Fruit fly (Drosophila melanogaster) whole organism, embryonic: ENCODE measurements around the gene Acsx4.

Experiments used
- CG3163 ChIP-seq: fragments of 200-800 bp; sonication (Bioruptor generic); optimal IDR thresholded peaks from 3 replicates; lab custom pipeline; 2016; ENCODE audit warnings: missing biosample characterization, missing genetic modification characterization
- Dip2 ChIP-seq: fragments of 200-800 bp; sonication (Bioruptor generic); IDR thresholded peaks from 2 replicates; pipeline ENCODE4 v1.3.6; 2022; ENCODE audit warnings: missing biosample characterization, missing genetic modification characterization
- usp ChIP-seq: fragments of >200 bp; optimal IDR thresholded peaks from 2 replicates; lab custom pipeline; 2017; ENCODE audit warnings: missing biosample characterization, missing genetic modification characterization

- TF ChIP-seq CG3163 (GFP tag; lab: Kevin White, UChicago): no peak
- TF ChIP-seq usp (GFP tag; lab: Kevin White, UChicago): no peak
- TF ChIP-seq Dip2: no peak
Observed at dm6 chr3R:19808430-19808756, 25.1 kb downstream of the Acsx4 start.
